Worm (Caenorhabditis elegans): Measurements from ENCODE around the gene ced-11.

ced-11 gene

ce11 chrIII:9101212-9101611 is 18.1 kb upstream of the ced-11 start, which contains the start of gene ZK507.1:
Gene ZK507.1 (minus strand): TSS chrIII:9101312.
- TF ChIP-seq ceh-18 (tag; optimal IDR thresholded peaks at IDR 0.05) = no peak
- TF ChIP-seq hlh-15 (tag; optimal IDR thresholded peaks at IDR 0.05) = no peak
- TF ChIP-seq madf-2 (tag; optimal IDR thresholded peaks at IDR 0.05) = no peak
- no peak for TF ChIP-seq pat-9 (tag; optimal IDR thresholded peaks at IDR 0.05)
- no peak for TF ChIP-seq mec-3 (tag; optimal IDR thresholded peaks at IDR 0.05; ENCODE audit: borderline replicate concordance)
- TF ChIP-seq lin-11 (tag; optimal IDR thresholded peaks at IDR 0.05) = no peak
- no peak for TF ChIP-seq dve-1 (tag; optimal IDR thresholded peaks at IDR 0.05)
- no peak for TF ChIP-seq pqm-1 (tag; optimal IDR thresholded peaks at IDR 0.05)
- no peak for TF ChIP-seq zip-5 (tag; optimal IDR thresholded peaks at IDR 0.05)
- no peak for TF ChIP-seq Y22D7AL.16 (tag; optimal IDR thresholded peaks at IDR 0.05)
- TF ChIP-seq elt-2 (tag; optimal IDR thresholded peaks at IDR 0.05) = no peak
- no peak for TF ChIP-seq sox-4 (tag; optimal IDR thresholded peaks at IDR 0.05)
- no peak for TF ChIP-seq pros-1 (tag; optimal IDR thresholded peaks at IDR 0.05)
- no peak for TF ChIP-seq dmd-4 (tag; optimal IDR thresholded peaks at IDR 0.05; ENCODE audit: borderline replicate concordance)

DNA sequence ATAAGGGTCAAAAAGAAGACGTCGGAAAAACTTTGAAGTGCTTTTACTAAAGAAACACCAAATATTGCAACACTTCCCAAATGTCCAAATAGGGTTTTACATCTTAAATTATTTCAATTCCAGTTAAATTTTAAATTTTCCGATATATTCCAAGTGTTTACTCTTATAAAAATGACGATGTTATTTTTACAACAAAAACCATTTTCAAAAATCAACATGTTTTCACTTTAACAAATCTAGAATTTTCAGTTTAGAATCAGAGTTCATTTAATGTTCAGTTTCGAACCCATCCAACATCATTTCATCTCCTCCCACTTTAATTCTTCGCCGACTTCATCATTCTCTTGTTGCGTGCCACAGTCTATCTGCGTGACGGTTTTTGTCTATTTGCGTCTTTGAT is 15.7 kb upstream of the ced-11 start, which contains the start of gene dos-1:
TSS of gene dos-1 (plus strand) at position 301 of the 400 bp plus-strand sequence.
- no peak for TF ChIP-seq dve-1 (tag; optimal IDR thresholded peaks at IDR 0.05)
- TF ChIP-seq elt-4 (tag; optimal IDR thresholded peaks at IDR 0.05) = no peak
- no peak for TF ChIP-seq tbx-7 (tag; optimal IDR thresholded peaks at IDR 0.05)
- TF ChIP-seq unc-55 (GFP tag; optimal IDR thresholded peaks at IDR 0.05) = no peak
- no peak for TF ChIP-seq elt-2 (tag; optimal IDR thresholded peaks at IDR 0.05)
- TF ChIP-seq lim-6 (tag; optimal IDR thresholded peaks at IDR 0.05) = no peak
- TF ChIP-seq K09A11.1 (tag; optimal IDR thresholded peaks at IDR 0.05; ENCODE audit: insufficient read depth) = no peak
- TF ChIP-seq ceh-24 (tag; optimal IDR thresholded peaks at IDR 0.05) = no peak
- no peak for TF ChIP-seq ets-4 (tag; optimal IDR thresholded peaks at IDR 0.05)
- TF ChIP-seq unc-86 (tag; optimal IDR thresholded peaks at IDR 0.05) = no peak
- TF ChIP-seq dmd-4 (tag; optimal IDR thresholded peaks at IDR 0.05; ENCODE audit: borderline replicate concordance) = no peak
- no peak for TF ChIP-seq nfya-1 (tag; optimal IDR thresholded peaks at IDR 0.05)
- no peak for TF ChIP-seq sdc-2 (tag; optimal IDR thresholded peaks at IDR 0.05)

ce11 chrIII:9104060-9104459 is 15.3 kb upstream of the ced-11 start:
- TF ChIP-seq ceh-2 (tag; optimal IDR thresholded peaks at IDR 0.05) (no peak), hlh-13 (GFP tag; optimal IDR thresholded peaks at IDR 0.05) (peak; percentile 14), hlh-8 (tag; optimal IDR thresholded peaks at IDR 0.05) (no peak), ceh-18 (tag; optimal IDR thresholded peaks at IDR 0.05) (no peak), syd-9 (tag; optimal IDR thresholded peaks at IDR 0.05) (no peak), unc-55 (GFP tag; optimal IDR thresholded peaks at IDR 0.05) (no peak), pha-2 (tag; optimal IDR thresholded peaks at IDR 0.05) (peak; percentile 40), pax-1 (tag; optimal IDR thresholded peaks at IDR 0.05) (no peak), sdc-2 (tag; optimal IDR thresholded peaks at IDR 0.05) (no peak), lim-6 (tag; optimal IDR thresholded peaks at IDR 0.05) (no peak), rnt-1 (tag; optimal IDR thresholded peaks at IDR 0.05) (no peak), ttx-3 (tag; optimal IDR thresholded peaks at IDR 0.05) (peak; percentile 14), pag-3 (tag; optimal IDR thresholded peaks at IDR 0.05; ENCODE audit: borderline replicate concordance) (no peak), unc-3 (GFP tag; conservative IDR thresholded peaks at IDR 0.05) (no peak), unc-3 (tag; optimal IDR thresholded peaks at IDR 0.05) (no peak), madf-2 (tag; optimal IDR thresholded peaks at IDR 0.05) (peak; percentile 49), Y22D7AL.16 (tag; optimal IDR thresholded peaks at IDR 0.05) (peak; percentile 35), T23F11.4 (GFP tag; optimal IDR thresholded peaks at IDR 0.05) (no peak), pat-9 (tag; optimal IDR thresholded peaks at IDR 0.05) (peak; percentile 58), pqm-1 (tag; optimal IDR thresholded peaks at IDR 0.05) (no peak), eyg-1 (tag; optimal IDR thresholded peaks at IDR 0.05) (no peak), unc-42 (tag; optimal IDR thresholded peaks at IDR 0.05) (no peak), ceh-14 (tag; optimal IDR thresholded peaks at IDR 0.05) (no peak), tbx-2 (tag; optimal IDR thresholded peaks at IDR 0.05) (peak; percentile 64), fax-1 (tag; optimal IDR thresholded peaks at IDR 0.05) (peak; percentile 53), nfya-1 (tag; optimal IDR thresholded peaks at IDR 0.05) (no peak), dmd-4 (tag; optimal IDR thresholded peaks at IDR 0.05; ENCODE audit: borderline replicate concordance) (peak; percentile 42), C08G9.2 (tag; optimal IDR thresholded peaks at IDR 0.05) (peak; percentile 51), ceh-24 (tag; optimal IDR thresholded peaks at IDR 0.05) (no peak), gmeb-2 (tag; optimal IDR thresholded peaks at IDR 0.05) (peak; percentile 32), mec-3 (tag; optimal IDR thresholded peaks at IDR 0.05; ENCODE audit: borderline replicate concordance) (no peak), ets-4 (tag; optimal IDR thresholded peaks at IDR 0.05) (no peak), npax-4 (tag; optimal IDR thresholded peaks at IDR 0.05) (no peak), tbx-7 (tag; optimal IDR thresholded peaks at IDR 0.05) (no peak), che-1 (tag; optimal IDR thresholded peaks at IDR 0.05) (peak; percentile 55), C38D4.7 (GFP tag; optimal IDR thresholded peaks at IDR 0.05) (peak; percentile 40), unc-86 (tag; optimal IDR thresholded peaks at IDR 0.05) (peak; percentile 23), hlh-15 (tag; optimal IDR thresholded peaks at IDR 0.05) (no peak)
